Fruit fly (Drosophila melanogaster) whole organism, larva: ENCODE measurements around the gene mRpS18A.

Experiments used
- noc ChIP-seq: fragments of 200-800 bp; sonication (Bioruptor generic); optimal IDR thresholded peaks from 3 replicates; lab custom pipeline; 2019; ENCODE audit warnings: missing biosample characterization, mild to moderate bottlenecking, missing genetic modification characterization, moderate library complexity

The mRpS18A gene

dm6 chr3R:8562484-8562886, at the start of gene mRpS18A, which contains the start of gene CG31460:
Gene mRpS18A (minus strand): TSS chr3R:8562593.
Gene CG31460 (plus strand): TSS chr3R:8562673.
- TF ChIP-seq noc (tag; lab: Kevin White, UChicago) = no peak

- TF ChIP-seq noc (tag; lab: Kevin White, UChicago) = no peak
These were observed 33.8 kb upstream of the mRpS18A start for dm6 chr3R:8596161-8596560.

- TF ChIP-seq noc (tag; lab: Kevin White, UChicago) = no peak
These were observed 25.5 kb upstream of the mRpS18A start for dm6 chr3R:8587859-8588258.

- TF ChIP-seq noc (tag; lab: Kevin White, UChicago) = no peak
These were observed 15.2 kb upstream of the mRpS18A start, which contains the start of gene 5-HT2B for dm6 chr3R:8577409-8578255. Gene 5-HT2B (plus strand): TSS chr3R:8578205.

dm6 chr3R:8563774-8564173, 1.4 kb upstream of the mRpS18A start, which contains the start of gene Cenp-C:
Gene Cenp-C (plus strand): TSS chr3R:8564105.
- TF ChIP-seq noc (tag; lab: Kevin White, UChicago) = no peak

dm6 chr3R:8561522-8561921, 871 bp downstream of the mRpS18A start, which contains the start of gene pch2:
Gene pch2 (minus strand): TSS chr3R:8561764.
- no peak for TF ChIP-seq noc (tag; lab: Kevin White, UChicago)

- TF ChIP-seq noc (tag; lab: Kevin White, UChicago) = no peak
These were observed 10.1 kb downstream of the mRpS18A start, which contains the start of gene Or85d for dm6 chr3R:8552308-8552707. Gene Or85d (plus strand): TSS chr3R:8552608.

- no peak for TF ChIP-seq noc (tag; lab: Kevin White, UChicago)
These were observed 16.5 kb downstream of the mRpS18A start for dm6 chr3R:8545915-8546314.

dm6 chr3R:8528862-8529261, 33.5 kb downstream of the mRpS18A start, which contains the start of gene CG11741:
Gene CG11741 (minus strand): TSS chr3R:8528877.
- no peak for TF ChIP-seq noc (tag; lab: Kevin White, UChicago)

dm6 chr3R:8524277-8524676, 38.1 kb downstream of the mRpS18A start:
- no peak for TF ChIP-seq noc (tag; lab: Kevin White, UChicago)

dm6 chr3R:8523668-8524067, 38.7 kb downstream of the mRpS18A start, which contains the start of gene CG31259:
Gene CG31259 (plus strand): TSS chr3R:8523944.
- TF ChIP-seq noc (tag; lab: Kevin White, UChicago) = no peak

dm6 chr3R:8521499-8521898, 40.9 kb downstream of the mRpS18A start, which contains the start of gene CG31454:
Gene CG31454 (plus strand): TSS chr3R:8521658.
- TF ChIP-seq noc (tag; lab: Kevin White, UChicago) = no peak

dm6 chr3R:8520809-8521208, 41.6 kb downstream of the mRpS18A start:
- no peak for TF ChIP-seq noc (tag; lab: Kevin White, UChicago)

dm6 chr3R:8519157-8519556, 43.2 kb downstream of the mRpS18A start:
- TF ChIP-seq noc (tag; lab: Kevin White, UChicago) = no peak

- no peak for TF ChIP-seq noc (tag; lab: Kevin White, UChicago)
These were observed 43.7 kb downstream of the mRpS18A start for dm6 chr3R:8518565-8519154.

- TF ChIP-seq noc (tag; lab: Kevin White, UChicago) = no peak
These were observed 44.6 kb downstream of the mRpS18A start, which contains the start of gene CG11737 for dm6 chr3R:8517752-8518185. Gene CG11737 (plus strand): TSS chr3R:8517868.
